Fruit fly (Drosophila melanogaster) whole organism, embryonic: ENCODE results near the gene Cpr97Ea.

Experiments used
- CG14441 ChIP-seq: fragments of 200-800 bp; sonication (Bioruptor generic); IDR thresholded peaks from 2 replicates; pipeline ENCODE4 v1.3.6; 2022; ENCODE audit warnings: missing biosample characterization, missing genetic modification characterization
- CG7745 ChIP-seq: fragments of 200-800 bp; sonication (Bioruptor generic); optimal IDR thresholded peaks from 2 replicates; lab custom pipeline; 2018; ENCODE audit warnings: missing biosample characterization, mild to moderate bottlenecking, missing genetic modification characterization, moderate library complexity
- Fer1 ChIP-seq: fragments of 200-800 bp; sonication (Bioruptor generic); optimal IDR thresholded peaks from 2 replicates; lab custom pipeline; 2017; ENCODE audit warnings: missing biosample characterization, mild to moderate bottlenecking, missing genetic modification characterization
- zen ChIP-seq: fragments of 200-800 bp; sonication (Bioruptor generic); optimal IDR thresholded peaks from 3 replicates; lab custom pipeline; 2018; ENCODE audit warnings: missing biosample characterization, mild to moderate bottlenecking, missing genetic modification characterization, moderate library complexity

DNA sequence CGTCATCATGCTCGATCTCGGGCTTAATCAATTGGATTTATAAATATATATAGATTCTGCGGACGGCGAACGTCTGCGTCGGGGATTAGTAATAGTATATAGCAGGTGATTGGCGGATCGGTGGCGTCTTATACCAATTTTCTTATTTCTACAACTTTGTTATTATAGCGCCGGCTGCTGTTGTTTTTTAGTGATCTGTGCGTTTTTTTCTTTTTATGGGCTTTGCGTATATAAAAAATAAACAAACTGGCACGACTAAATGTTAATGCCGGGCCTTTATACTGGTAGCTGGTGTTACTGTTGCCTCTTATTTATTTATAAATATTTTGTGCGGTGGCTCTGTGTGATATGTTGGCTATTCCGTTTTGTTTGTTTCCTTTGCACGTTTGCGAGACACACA, 18.4 kb downstream of the Cpr97Ea start:
- TF ChIP-seq zen (tag; lab: Kevin White, UChicago), result no peak
- no peak for TF ChIP-seq Fer1 (GFP tag; lab: Kevin White, UChicago)
- TF ChIP-seq CG7745, result no peak
- TF ChIP-seq CG14441 (GFP tag; lab: Robert Waterston, UW), result no peak
